Fruit fly (Drosophila melanogaster) whole organism, embryonic: ENCODE data around the gene Tnks.

Experiments
- Asciz ChIP-seq: fragments of 200-800 bp; sonication (Bioruptor generic); optimal IDR thresholded peaks from 2 replicates; lab custom pipeline; 2017; ENCODE audit warnings: missing biosample characterization, mild to moderate bottlenecking, missing genetic modification characterization, missing genetic modification reagents
- CG10462 ChIP-seq: fragments of 200-800 bp; sonication (Bioruptor generic); optimal IDR thresholded peaks from 2 replicates; lab custom pipeline; 2016; ENCODE audit warnings: missing biosample characterization, missing genetic modification characterization
- CG10959 ChIP-seq: fragments of 200-800 bp; sonication (Bioruptor generic); IDR thresholded peaks from 2 replicates; pipeline ENCODE4 v1.3.6; 2022; ENCODE audit warnings: missing biosample characterization, missing genetic modification characterization
- CG12071 ChIP-seq: fragments of 200-800 bp; sonication (Bioruptor generic); optimal IDR thresholded peaks from 3 replicates; lab custom pipeline; 2018; ENCODE audit warnings: missing biosample characterization, mild to moderate bottlenecking, missing genetic modification characterization
- CG13287 ChIP-seq: fragments of 200-800 bp; sonication (Bioruptor generic); IDR thresholded peaks from 2 replicates; pipeline ENCODE4 v1.3.6; 2022; ENCODE audit warnings: missing biosample characterization, missing genetic modification characterization; ENCODE audit not compliant: partially characterized antibody
- CG15601 ChIP-seq: fragments of 200-800 bp; sonication (Bioruptor generic); optimal IDR thresholded peaks from 3 replicates; lab custom pipeline; 2019; ENCODE audit warnings: missing biosample characterization, mild to moderate bottlenecking, missing genetic modification characterization, moderate library complexity
- CG1602 ChIP-seq: fragments of 200-800 bp; sonication (Bioruptor generic); optimal IDR thresholded peaks from 3 replicates; lab custom pipeline; 2016; ENCODE audit warnings: missing biosample characterization, missing genetic modification characterization
- CG16815 ChIP-seq: fragments of 200-800 bp; sonication (Bioruptor generic); optimal IDR thresholded peaks from 3 replicates; lab custom pipeline; 2017; ENCODE audit warnings: missing biosample characterization, mild to moderate bottlenecking, missing genetic modification characterization
- CG2202 ChIP-seq: fragments of 200-800 bp; sonication (Bioruptor generic); optimal IDR thresholded peaks from 2 replicates; lab custom pipeline; 2018; ENCODE audit warnings: missing biosample characterization, mild to moderate bottlenecking, missing genetic modification characterization
- CG31224 ChIP-seq: fragments of 200-800 bp; sonication (Bioruptor generic); IDR thresholded peaks from 2 replicates; pipeline ENCODE4 v1.3.6; 2022; ENCODE audit warnings: missing biosample characterization, missing genetic modification characterization
- CG32767 ChIP-seq: fragments of 200-800 bp; sonication (Bioruptor generic); IDR thresholded peaks from 2 replicates; pipeline ENCODE4 v1.3.6; 2022; ENCODE audit warnings: missing biosample characterization, missing genetic modification characterization
- CG4404 ChIP-seq: fragments of 200-800 bp; sonication (Bioruptor generic); IDR thresholded peaks from 2 replicates; pipeline ENCODE4 v1.3.6; 2022; ENCODE audit warnings: missing biosample characterization, missing genetic modification characterization
- CG6765 ChIP-seq: fragments of 200-800 bp; sonication (Bioruptor generic); optimal IDR thresholded peaks from 3 replicates; lab custom pipeline; 2017; ENCODE audit warnings: missing biosample characterization, mild to moderate bottlenecking, missing genetic modification characterization
- CG6854 ChIP-seq: fragments of 200-800 bp; sonication (Bioruptor generic); optimal IDR thresholded peaks from 3 replicates; lab custom pipeline; 2017; ENCODE audit warnings: missing biosample characterization, mild to moderate bottlenecking, missing genetic modification characterization
- D19B ChIP-seq: fragments of 200-800 bp; sonication (Bioruptor generic); optimal IDR thresholded peaks from 2 replicates; lab custom pipeline; 2017; ENCODE audit warnings: missing biosample characterization, mild to moderate bottlenecking, missing genetic modification characterization
- Doc3 ChIP-seq: fragments of 200-800 bp; sonication (Bioruptor generic); IDR thresholded peaks from 3 replicates; pipeline ENCODE4 v1.3.6; 2022; ENCODE audit warnings: missing biosample characterization, missing genetic modification characterization; ENCODE audit not compliant: partially characterized antibody
- Dref ChIP-seq: fragments of 200-800 bp; sonication (Bioruptor generic); IDR thresholded peaks from 2 replicates; pipeline ENCODE4 v1.3.6; 2022; ENCODE audit warnings: missing biosample characterization, missing genetic modification characterization
- Med ChIP-seq: fragments of 200-800 bp; sonication (Bioruptor generic); peaks from one replicate; lab custom pipeline; 2016; ENCODE audit warnings: missing biosample characterization, missing genetic modification characterization, mild to moderate bottlenecking, inconsistent platforms, moderate library complexity
- Nf-YA ChIP-seq: fragments of 200-800 bp; sonication (Bioruptor generic); IDR thresholded peaks from 2 replicates; pipeline ENCODE4 v1.3.6; 2022; ENCODE audit warnings: missing biosample characterization, missing genetic modification characterization
- Nf-YC ChIP-seq: fragments of 200-800 bp; optimal IDR thresholded peaks from 3 replicates; lab custom pipeline; 2019; ENCODE audit warnings: missing biosample characterization, mild to moderate bottlenecking, missing genetic modification characterization, moderate library complexity
- Oaz ChIP-seq: fragments of 200-800 bp; sonication (Bioruptor generic); IDR thresholded peaks from 2 replicates; pipeline ENCODE4 v1.3.6; 2022; ENCODE audit warnings: missing biosample characterization, missing genetic modification characterization
- Opbp ChIP-seq: fragments of 200-800 bp; sonication (Bioruptor generic); IDR thresholded peaks from 3 replicates; pipeline ENCODE4 v1.3.6; 2022; ENCODE audit warnings: missing biosample characterization, missing genetic modification characterization; ENCODE audit not compliant: partially characterized antibody
- aop ChIP-seq: fragments of 200-800 bp; sonication (Bioruptor generic); IDR thresholded peaks from 2 replicates; pipeline ENCODE4 v1.3.6; 2022; ENCODE audit warnings: missing biosample characterization, missing genetic modification characterization
- bcd ChIP-seq: fragments of 200-800 bp; sonication (Bioruptor generic); optimal IDR thresholded peaks from 2 replicates; lab custom pipeline; 2017; ENCODE audit warnings: missing biosample characterization, mild to moderate bottlenecking, missing genetic modification characterization
- chif ChIP-seq, 2 experiments: fragments of 200-800 bp; sonication (Bioruptor generic); optimal IDR thresholded peaks; 3 replicates each; lab custom pipeline; 2016; ENCODE audit warnings: missing biosample characterization in 2 of 2, missing genetic modification characterization in 2 of 2
- chn ChIP-seq: fragments of 200-800 bp; sonication (Bioruptor generic); optimal IDR thresholded peaks from 2 replicates; lab custom pipeline; 2016; ENCODE audit warnings: missing biosample characterization, missing genetic modification characterization
- dmrt99B ChIP-seq: fragments of 200-800 bp; sonication (Bioruptor generic); optimal IDR thresholded peaks from 2 replicates; lab custom pipeline; 2018; ENCODE audit warnings: missing biosample characterization, mild to moderate bottlenecking, missing genetic modification characterization, moderate library complexity
- dysf ChIP-seq: fragments of 200-800 bp; sonication (Bioruptor generic); IDR thresholded peaks from 3 replicates; pipeline ENCODE4 v1.3.6; 2022; ENCODE audit warnings: missing biosample characterization, missing genetic modification characterization
- emc ChIP-seq: fragments of 200-800 bp; sonication (Bioruptor generic); optimal IDR thresholded peaks from 2 replicates; lab custom pipeline; 2016; ENCODE audit warnings: missing biosample characterization, missing genetic modification characterization
- fu2 ChIP-seq: fragments of 200-800 bp; sonication (Bioruptor generic); optimal IDR thresholded peaks from 2 replicates; lab custom pipeline; 2016; ENCODE audit warnings: missing biosample characterization, missing genetic modification characterization
- gcm ChIP-seq: fragments of 200-800 bp; sonication (Bioruptor generic); optimal IDR thresholded peaks from 2 replicates; lab custom pipeline; 2019; ENCODE audit warnings: missing biosample characterization, mild to moderate bottlenecking, missing genetic modification characterization, moderate library complexity
- hbn ChIP-seq: fragments of 200-800 bp; sonication (Bioruptor generic); IDR thresholded peaks from 2 replicates; pipeline ENCODE4 v1.3.6; 2022; ENCODE audit warnings: missing biosample characterization, missing genetic modification characterization; ENCODE audit not compliant: partially characterized antibody
- kni ChIP-seq: fragments of 200-800 bp; sonication (Bioruptor generic); optimal IDR thresholded peaks from 3 replicates; lab custom pipeline; 2017; ENCODE audit warnings: mild to moderate bottlenecking, missing biosample characterization, missing genetic modification reagents, missing genetic modification characterization
- nerfin-2 ChIP-seq: fragments of 200-800 bp; sonication (Bioruptor generic); IDR thresholded peaks from 2 replicates; pipeline ENCODE4 v1.3.6; 2022; ENCODE audit warnings: missing biosample characterization, missing genetic modification characterization; ENCODE audit not compliant: partially characterized antibody
- phol ChIP-seq: fragments of 200-800 bp; sonication (Bioruptor generic); optimal IDR thresholded peaks from 3 replicates; lab custom pipeline; 2018; ENCODE audit warnings: missing biosample characterization, mild to moderate bottlenecking, missing genetic modification characterization, moderate library complexity
- pita ChIP-seq: fragments of 200-800 bp; sonication (Bioruptor generic); optimal IDR thresholded peaks from 2 replicates; lab custom pipeline; 2017; ENCODE audit warnings: missing biosample characterization, mild to moderate bottlenecking, missing genetic modification characterization
- ro ChIP-seq: fragments of 200-800 bp; sonication (Bioruptor generic); IDR thresholded peaks from 2 replicates; pipeline ENCODE4 v1.3.6; 2022; ENCODE audit warnings: missing biosample characterization, missing genetic modification characterization
- sc ChIP-seq, 3 experiments: fragments of >200 bp in 2 of 3; fragments of 200-800 bp in 1 of 3; sonication (Bioruptor generic) in 1 of 3; optimal IDR thresholded peaks; 2 replicates in 2 of 3; 3 replicates in 1 of 3; lab custom pipeline; 2017; ENCODE audit warnings: mild to moderate bottlenecking in 1 of 3, missing biosample characterization in 1 of 3, missing genetic modification characterization in 1 of 3, missing genetic modification reagents in 1 of 3
- scrt ChIP-seq: fragments of 200-800 bp; sonication (Bioruptor generic); optimal IDR thresholded peaks from 2 replicates; lab custom pipeline; 2018; ENCODE audit warnings: missing biosample characterization, mild to moderate bottlenecking, missing genetic modification characterization, moderate library complexity
- sens ChIP-seq: fragments of 200-800 bp; sonication (Bioruptor generic); peaks from one replicate; lab custom pipeline; 2016; ENCODE audit warnings: missing biosample characterization, missing genetic modification characterization
- slou ChIP-seq: fragments of 200-800 bp; sonication (Bioruptor generic); optimal IDR thresholded peaks from 3 replicates; lab custom pipeline; 2016; ENCODE audit warnings: missing biosample characterization, missing genetic modification characterization
- toy ChIP-seq: fragments of 200-800 bp; sonication (Bioruptor generic); IDR thresholded peaks from 2 replicates; pipeline ENCODE4 v1.3.6; 2022; ENCODE audit warnings: missing biosample characterization, missing genetic modification characterization
- ttk ChIP-seq: fragments of 200-800 bp; sonication (Bioruptor generic); IDR thresholded peaks from 2 replicates; pipeline ENCODE4 v2.1.2; 2022; ENCODE audit warnings: missing biosample characterization, missing genetic modification characterization
- unc-4 ChIP-seq: fragments of 200-800 bp; sonication (Bioruptor generic); IDR thresholded peaks from 2 replicates; pipeline ENCODE4 v1.3.6; 2022; ENCODE audit warnings: missing biosample characterization, missing genetic modification characterization; ENCODE audit not compliant: partially characterized antibody

Gene Tnks

DNA sequence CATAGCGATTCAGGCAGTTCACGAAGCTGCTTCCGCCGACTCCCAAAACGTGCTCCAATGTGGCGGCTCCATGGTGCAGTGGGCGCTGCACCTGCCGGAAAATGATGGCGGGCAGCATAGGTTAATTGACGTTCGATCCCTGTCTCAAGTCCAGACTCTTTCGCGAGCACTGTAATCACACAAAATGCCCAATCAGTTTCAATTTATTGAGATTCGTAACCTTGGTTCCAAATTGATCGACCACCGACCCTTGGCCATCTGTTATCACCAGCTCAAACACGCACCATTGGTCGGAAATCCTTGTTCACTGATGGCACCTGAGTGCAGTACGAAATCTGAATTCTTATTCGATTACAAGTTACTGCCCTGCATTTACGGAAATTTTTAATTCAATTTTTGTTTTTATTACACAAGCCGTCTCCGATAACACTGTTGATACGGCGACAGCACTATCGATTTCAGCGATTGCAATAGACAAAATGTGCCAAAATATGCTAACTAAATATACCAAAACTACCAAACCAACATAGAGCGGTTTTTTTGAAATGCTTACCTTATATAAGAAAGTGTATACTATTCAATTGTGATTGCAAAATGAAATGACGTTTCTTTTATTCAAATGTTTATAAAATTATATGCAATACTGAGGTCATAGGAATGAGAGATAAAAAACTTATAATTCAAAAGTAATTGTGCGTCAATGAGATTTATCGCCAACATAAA is 25.8 kb upstream of the Tnks start, which contains the start of gene CLS (continued):
- TF ChIP-seq CG10959 (no peak), nerfin-2 (GFP tag; lab: Robert Waterston, UW) (peak; percentile 29; the same call in 1 of the 2 replicates), Oaz (no peak), pita (GFP tag; lab: Kevin White, UChicago) (no peak), dmrt99B (no peak), sc (optimal IDR thresholded peaks at IDR 0.05; lab: Kevin White, UChicago) (no peak), sc (GFP tag; optimal IDR thresholded peaks at IDR 0.05; lab: Kevin White, UChicago) (no peak), CG2202 (tag; lab: Kevin White, UChicago) (no peak), D19B (no peak), Nf-YA (GFP tag; lab: Robert Waterston, UW) (no peak), slou (no peak), sens (no peak), bcd (GFP tag; lab: Kevin White, UChicago) (no peak), CG16815 (GFP tag; lab: Kevin White, UChicago) (no peak), scrt (GFP tag; lab: Kevin White, UChicago) (no peak), Doc3 (GFP tag; lab: Robert Waterston, UW) (0 out of 3 replicates have a peak, but pooled peaks have one; percentile 52), toy (GFP tag; lab: Robert Waterston, UW) (no peak), chn (GFP tag; lab: Kevin White, UChicago) (no peak), CG12071 (GFP tag; lab: Kevin White, UChicago) (no peak), emc (no peak), aop (GFP tag; lab: Robert Waterston, UW) (no peak), phol (tag; lab: Kevin White, UChicago) (peak; percentile 18), gcm (GFP tag; lab: Kevin White, UChicago) (no peak), CG6854 (no peak), dysf (no peak), CG15601 (no peak), chif (GFP tag; optimal IDR thresholded peaks at IDR 0.05; lab: Kevin White, UChicago) (no peak), hbn (GFP tag; lab: Robert Waterston, UW) (peak; percentile 47), Nf-YC (tag; lab: Kevin White, UChicago) (peak; percentile 43), Opbp (peak; percentile 52; the same call in 2 of the 3 replicates), CG4404 (GFP tag; lab: Robert Waterston, UW) (no peak), CG1602 (GFP tag; lab: Kevin White, UChicago) (no peak), CG13287 (GFP tag; lab: Robert Waterston, UW) (peak; percentile 74), CG31224 (GFP tag; lab: Robert Waterston, UW) (no peak), CG10462 (GFP tag; lab: Kevin White, UChicago) (no peak), fu2 (no peak), Asciz (GFP tag; lab: Kevin White, UChicago) (no peak), ttk (GFP tag; lab: Robert Waterston, UW) (no peak), Dref (GFP tag; lab: Robert Waterston, UW) (peak; percentile 84), CG32767 (GFP tag; lab: Robert Waterston, UW) (no peak), CG6765 (GFP tag; lab: Kevin White, UChicago) (no peak), Med (GFP tag; lab: Kevin White, UChicago) (peak; percentile 48), unc-4 (GFP tag; lab: Robert Waterston, UW) (peak; percentile 66), kni (GFP tag; lab: Kevin White, UChicago) (no peak), ro (no peak)
